Worm (Caenorhabditis elegans): ENCODE measurements around the gene K08D8.3.

K08D8.3 gene

DNA sequence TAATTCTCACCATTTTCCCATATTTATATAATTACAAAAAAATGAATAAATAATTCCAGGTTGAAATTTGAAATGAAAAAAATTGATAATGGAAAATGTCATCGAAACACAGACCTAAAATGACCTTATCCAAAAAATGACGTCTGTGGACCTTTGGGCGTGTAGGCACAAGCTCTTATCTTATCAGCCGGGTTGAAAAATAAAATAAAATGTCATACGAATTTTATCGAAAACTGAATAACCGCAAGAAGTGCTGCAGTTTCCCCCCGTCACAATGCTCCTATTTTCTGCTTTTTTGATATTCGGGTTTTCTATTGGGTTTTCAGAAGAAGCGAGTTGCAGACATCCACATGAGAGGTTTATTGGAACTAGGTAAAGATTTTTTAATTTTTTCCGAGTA, 40.6 kb downstream of the K08D8.3 start, which contains the start of gene clec-186:
Gene clec-186, plus strand, starts transcription at position 226 of the 400 bp plus-strand sequence.
- TF ChIP-seq nhr-6 (tag; optimal IDR thresholded peaks at IDR 0.05), result peak; percentile 29
- TF ChIP-seq nhr-41 (GFP tag; IDR thresholded peaks at IDR 0.05), result peak; percentile 80; the same call in 1 of the 2 replicates
- no peak for TF ChIP-seq F26F4.8 (GFP tag; conservative IDR thresholded peaks at IDR 0.05)
- TF ChIP-seq pqm-1 (tag; optimal IDR thresholded peaks at IDR 0.05), result peak; percentile 84
- TF ChIP-seq php-3 (GFP tag; IDR thresholded peaks at IDR 0.05), result peak; percentile 67; the same call in 1 of the 2 replicates
- TF ChIP-seq nhr-28 (tag; optimal IDR thresholded peaks at IDR 0.05), result peak; percentile 77
- TF ChIP-seq unc-62 (GFP tag; optimal IDR thresholded peaks at IDR 0.05 in 1 of 2), result peak in 1 of 2 experiments; percentile 85
- no peak for TF ChIP-seq unc-62 (tag; optimal IDR thresholded peaks at IDR 0.05)
- no peak for TF ChIP-seq tag-97 (GFP tag; IDR thresholded peaks at IDR 0.05)
- no peak for TF ChIP-seq mdl-1 (tag; optimal IDR thresholded peaks at IDR 0.05)
- TF ChIP-seq dve-1 (tag; optimal IDR thresholded peaks at IDR 0.05; ENCODE audit: insufficient read depth), result peak; percentile 60
- TF ChIP-seq lin-29 (GFP tag; IDR thresholded peaks at IDR 0.05), result no peak
- TF ChIP-seq T20F7.1 (GFP tag; optimal IDR thresholded peaks at IDR 0.05), result no peak
- TF ChIP-seq duxl-1 (tag; optimal IDR thresholded peaks at IDR 0.05; ENCODE audit: poor library complexity), result no peak
- TF ChIP-seq tra-1 (GFP tag; IDR thresholded peaks at IDR 0.05), result peak; percentile 36; the same call in 1 of the 2 replicates
- peak; percentile 15 for TF ChIP-seq hlh-30 (tag; optimal IDR thresholded peaks at IDR 0.05; ENCODE audit: insufficient read depth)
- TF ChIP-seq nhr-76 (tag; optimal IDR thresholded peaks at IDR 0.05), result no peak
- peak; percentile 49 for TF ChIP-seq nhr-48 (tag; optimal IDR thresholded peaks at IDR 0.05)
- peak; percentile 95 for TF ChIP-seq dmd-6 (GFP tag; IDR thresholded peaks at IDR 0.05)
- TF ChIP-seq cey-2 (tag; optimal IDR thresholded peaks at IDR 0.05; ENCODE audit: borderline replicate concordance, insufficient read depth), result no peak
- TF ChIP-seq ztf-11 (tag; optimal IDR thresholded peaks at IDR 0.05), result no peak
- TF ChIP-seq lsy-2 (tag; optimal IDR thresholded peaks at IDR 0.05), result no peak
- peak; percentile 72 for TF ChIP-seq hlh-11 (tag; optimal IDR thresholded peaks at IDR 0.05)
- TF ChIP-seq nhr-77 (tag; optimal IDR thresholded peaks at IDR 0.05), result peak; percentile 38
- TF ChIP-seq mes-2 (tag; optimal IDR thresholded peaks at IDR 0.05; ENCODE audit: poor library complexity, severe bottlenecking), result no peak

DNA sequence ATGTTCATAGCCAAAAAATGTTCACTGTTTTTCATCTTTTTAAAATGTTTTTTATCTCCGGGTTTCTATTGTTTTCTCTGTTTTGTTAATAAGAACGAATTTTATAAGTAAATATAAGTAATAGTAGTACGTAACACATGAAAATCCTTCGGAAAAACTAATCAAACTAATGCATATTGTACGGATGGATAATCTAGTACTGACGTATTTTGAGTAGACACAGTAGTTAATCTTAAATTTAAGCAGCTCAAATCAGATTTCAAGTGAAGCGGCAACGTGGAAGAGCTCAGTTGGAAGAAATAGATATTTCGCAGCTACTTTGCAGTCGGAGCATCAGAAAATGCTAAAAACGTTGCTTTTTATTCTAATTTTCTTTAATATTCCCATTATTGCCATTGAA, 46.7 kb downstream of the K08D8.3 start, which contains the start of gene gcy-18:
Gene gcy-18, plus strand, starts transcription at position 301 of the 400 bp plus-strand sequence.
- TF ChIP-seq unc-62 (GFP tag; optimal IDR thresholded peaks at IDR 0.05 in 1 of 2) (peak in 1 of 2 experiments; percentile 77), unc-62 (tag; optimal IDR thresholded peaks at IDR 0.05) (no peak), lin-1 (GFP tag; IDR thresholded peaks at IDR 0.05) (no peak)

DNA sequence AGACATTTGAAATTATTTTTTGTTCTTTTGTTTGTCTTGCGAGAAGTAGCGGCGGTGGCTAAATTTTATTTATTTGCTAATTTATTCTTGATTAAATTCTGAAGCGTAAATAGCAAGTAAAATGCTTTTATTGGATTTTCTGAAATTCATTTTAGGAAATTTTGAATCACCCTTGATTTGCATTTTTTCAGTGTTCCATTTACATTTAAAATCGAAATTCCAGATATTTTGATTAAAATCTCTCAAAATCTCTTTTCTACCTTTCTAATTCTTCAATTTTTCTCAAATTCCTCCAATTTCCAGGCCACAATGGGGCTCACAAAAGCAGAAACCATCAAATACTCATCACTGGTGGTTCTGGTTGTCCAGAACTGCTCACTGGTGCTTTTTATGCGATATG, 51.2 kb downstream of the K08D8.3 start, which contains the start of gene nstp-5:
Gene nstp-5, plus strand, starts transcription at position 301 of the 400 bp plus-strand sequence.
- no peak for TF ChIP-seq egl-27 (tag; optimal IDR thresholded peaks at IDR 0.05)
- no peak for TF ChIP-seq lsy-2 (tag; optimal IDR thresholded peaks at IDR 0.05)
- no peak for TF ChIP-seq gei-8 (GFP tag; optimal IDR thresholded peaks at IDR 0.05)
- TF ChIP-seq tra-1 (GFP tag; IDR thresholded peaks at IDR 0.05), result no peak
- TF ChIP-seq lin-1 (GFP tag; IDR thresholded peaks at IDR 0.05), result no peak
- no peak for TF ChIP-seq zag-1 (tag; optimal IDR thresholded peaks at IDR 0.05)
- peak; percentile 41 for TF ChIP-seq aha-1 (tag)
- no peak for TF ChIP-seq mes-2 (tag; optimal IDR thresholded peaks at IDR 0.05; ENCODE audit: poor library complexity, severe bottlenecking)

DNA sequence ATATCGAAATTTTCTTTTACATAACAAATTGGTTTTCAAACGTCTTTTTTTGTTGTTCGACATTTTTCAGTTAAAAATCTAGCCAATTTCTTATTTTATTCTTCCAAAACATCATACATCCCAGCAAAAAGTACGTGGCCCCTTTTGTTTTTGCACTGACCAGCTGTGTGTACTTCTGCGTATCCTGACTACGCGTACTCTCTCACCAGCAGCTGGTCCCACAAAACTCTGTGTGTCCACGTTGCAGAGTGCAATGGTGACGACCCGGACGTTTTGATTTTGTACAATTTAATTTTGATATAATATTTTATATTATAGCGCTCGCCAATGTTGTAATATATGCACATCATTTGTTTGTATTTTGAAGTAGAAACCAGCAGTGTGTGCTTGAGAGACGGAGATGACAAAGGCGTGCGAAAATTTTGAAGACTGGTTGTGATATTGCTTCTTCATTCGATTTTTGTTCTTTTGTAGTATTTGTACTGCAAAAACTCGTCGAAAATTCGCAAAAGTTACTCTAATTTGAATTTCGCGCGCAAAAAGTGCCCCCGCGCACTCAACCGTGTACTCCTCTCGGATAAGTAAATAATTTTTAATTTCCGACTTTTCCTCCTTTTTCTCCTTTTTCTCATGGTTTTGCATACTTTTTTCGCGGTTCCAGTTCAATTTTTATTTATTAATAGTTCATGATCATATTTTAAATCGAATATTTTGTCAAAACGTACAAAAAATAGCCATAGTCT, 51.9 kb downstream of the K08D8.3 start:
- TF ChIP-seq tra-1 (GFP tag; IDR thresholded peaks at IDR 0.05) (no peak), lin-38 (GFP tag; IDR thresholded peaks at IDR 0.05) (peak; percentile 38; the same call in 1 of the 2 replicates), pha-4 (GFP tag; IDR thresholded peaks at IDR 0.05) (peak; percentile 15; the same call in 1 of the 2 replicates), pha-4 (tag; optimal IDR thresholded peaks at IDR 0.05) (no peak), ZK337.2 (GFP tag; IDR thresholded peaks at IDR 0.05) (no peak), dmd-6 (GFP tag; IDR thresholded peaks at IDR 0.05) (0 out of 2 replicates have a peak, but pooled peaks have one; percentile 19), dpl-1 (GFP tag; optimal IDR thresholded peaks at IDR 0.05) (peak; percentile 47), php-3 (GFP tag; IDR thresholded peaks at IDR 0.05) (no peak), nhr-28 (tag; optimal IDR thresholded peaks at IDR 0.05) (peak; percentile 3), mes-2 (tag; optimal IDR thresholded peaks at IDR 0.05; ENCODE audit: poor library complexity, severe bottlenecking) (peak; percentile 19), nhr-77 (tag; optimal IDR thresholded peaks at IDR 0.05) (no peak), hlh-11 (tag; optimal IDR thresholded peaks at IDR 0.05) (peak; percentile 25)
